Fruit fly (Drosophila melanogaster) whole organism, adult: ENCODE results near the gene Cp190.

Source experiments
- CG11617 ChIP-seq: fragments of 200-800 bp; sonication (Bioruptor generic); optimal IDR thresholded peaks from 2 replicates; lab custom pipeline; 2017; ENCODE audit warnings: mild to moderate bottlenecking, missing biosample characterization, missing genetic modification reagents, missing genetic modification characterization
- CG12768 ChIP-seq: fragments of 200-800 bp; sonication (Bioruptor generic); optimal IDR thresholded peaks from 2 replicates; lab custom pipeline; 2017; ENCODE audit warnings: missing biosample characterization, missing genetic modification characterization, mild to moderate bottlenecking, moderate library complexity, missing genetic modification reagents
- CG14711 ChIP-seq: fragments of 200-800 bp; sonication (Bioruptor generic); optimal IDR thresholded peaks from 2 replicates; lab custom pipeline; 2018; ENCODE audit warnings: missing biosample characterization, mild to moderate bottlenecking, missing genetic modification characterization, moderate library complexity
- CG1620 ChIP-seq: fragments of 200-800 bp; sonication (Bioruptor generic); optimal IDR thresholded peaks from 2 replicates; lab custom pipeline; 2016; ENCODE audit warnings: missing biosample characterization, missing genetic modification characterization
- CG33017 ChIP-seq: fragments of 200-800 bp; sonication (Bioruptor generic); optimal IDR thresholded peaks from 2 replicates; lab custom pipeline; 2018; ENCODE audit warnings: missing biosample characterization, mild to moderate bottlenecking, missing genetic modification characterization, moderate library complexity
- CG5204 ChIP-seq: fragments of 200-800 bp; sonication (Bioruptor generic); optimal IDR thresholded peaks from 2 replicates; lab custom pipeline; 2016; ENCODE audit warnings: missing biosample characterization, missing genetic modification characterization
- CG7045 ChIP-seq: fragments of 200-800 bp; sonication (Bioruptor generic); optimal IDR thresholded peaks from 2 replicates; lab custom pipeline; 2017; ENCODE audit warnings: missing biosample characterization, mild to moderate bottlenecking, missing genetic modification characterization
- CG7101 ChIP-seq: fragments of 200-800 bp; sonication (Bioruptor generic); optimal IDR thresholded peaks from 2 replicates; lab custom pipeline; 2018; ENCODE audit warnings: missing biosample characterization, mild to moderate bottlenecking, missing genetic modification characterization, moderate library complexity
- Clk ChIP-seq: fragments of 200-800 bp; sonication (Bioruptor generic); optimal IDR thresholded peaks from 2 replicates; lab custom pipeline; 2017; ENCODE audit warnings: missing biosample characterization, missing genetic modification characterization
- Crg-1 ChIP-seq: fragments of 200-800 bp; sonication (Bioruptor generic); optimal IDR thresholded peaks from 2 replicates; lab custom pipeline; 2016; ENCODE audit warnings: missing biosample characterization, missing genetic modification characterization
- Hr96 ChIP-seq: fragments of 200-800 bp; sonication (Bioruptor generic); optimal IDR thresholded peaks from 2 replicates; lab custom pipeline; 2016; ENCODE audit warnings: missing biosample characterization, missing genetic modification characterization
- Mnt ChIP-seq: fragments of 200-800 bp; sonication (Bioruptor generic); optimal IDR thresholded peaks from 2 replicates; lab custom pipeline; 2016; ENCODE audit warnings: missing biosample characterization, mild to moderate bottlenecking, missing genetic modification characterization
- bab1 ChIP-seq: fragments of 200-800 bp; sonication (Bioruptor generic); optimal IDR thresholded peaks from 3 replicates; lab custom pipeline; 2019; ENCODE audit warnings: missing biosample characterization, mild to moderate bottlenecking, missing genetic modification characterization, moderate library complexity
- cic ChIP-seq: fragments of 200-800 bp; sonication (Bioruptor generic); optimal IDR thresholded peaks from 2 replicates; lab custom pipeline; 2017; ENCODE audit warnings: missing biosample characterization, mild to moderate bottlenecking, missing genetic modification characterization, moderate library complexity
- cnc ChIP-seq, 2 experiments: fragments of >200 bp; optimal IDR thresholded peaks; 2 replicates each; lab custom pipeline; 2017
- kay ChIP-seq: fragments of 200-800 bp; sonication (Bioruptor generic); peaks from one replicate; lab custom pipeline; 2016; ENCODE audit warnings: missing biosample characterization, missing genetic modification characterization, borderline replicate concordance
- ovo ChIP-seq: fragments of 200-800 bp; sonication (Bioruptor generic); optimal IDR thresholded peaks from 2 replicates; lab custom pipeline; 2016; ENCODE audit warnings: missing biosample characterization, missing genetic modification characterization
- pad ChIP-seq: fragments of 200-800 bp; sonication (Bioruptor generic); optimal IDR thresholded peaks from 3 replicates; lab custom pipeline; 2017; ENCODE audit warnings: missing biosample characterization, missing genetic modification characterization, mild to moderate bottlenecking, moderate library complexity, missing genetic modification reagents
- tj ChIP-seq: fragments of 200-800 bp; sonication (Bioruptor generic); optimal IDR thresholded peaks from 3 replicates; lab custom pipeline; 2017; ENCODE audit warnings: missing biosample characterization, mild to moderate bottlenecking, missing genetic modification characterization, moderate library complexity
- toe ChIP-seq: fragments of 200-800 bp; sonication (Bioruptor generic); optimal IDR thresholded peaks from 2 replicates; lab custom pipeline; 2016; ENCODE audit warnings: missing biosample characterization, missing genetic modification characterization

The Cp190 gene

DNA sequence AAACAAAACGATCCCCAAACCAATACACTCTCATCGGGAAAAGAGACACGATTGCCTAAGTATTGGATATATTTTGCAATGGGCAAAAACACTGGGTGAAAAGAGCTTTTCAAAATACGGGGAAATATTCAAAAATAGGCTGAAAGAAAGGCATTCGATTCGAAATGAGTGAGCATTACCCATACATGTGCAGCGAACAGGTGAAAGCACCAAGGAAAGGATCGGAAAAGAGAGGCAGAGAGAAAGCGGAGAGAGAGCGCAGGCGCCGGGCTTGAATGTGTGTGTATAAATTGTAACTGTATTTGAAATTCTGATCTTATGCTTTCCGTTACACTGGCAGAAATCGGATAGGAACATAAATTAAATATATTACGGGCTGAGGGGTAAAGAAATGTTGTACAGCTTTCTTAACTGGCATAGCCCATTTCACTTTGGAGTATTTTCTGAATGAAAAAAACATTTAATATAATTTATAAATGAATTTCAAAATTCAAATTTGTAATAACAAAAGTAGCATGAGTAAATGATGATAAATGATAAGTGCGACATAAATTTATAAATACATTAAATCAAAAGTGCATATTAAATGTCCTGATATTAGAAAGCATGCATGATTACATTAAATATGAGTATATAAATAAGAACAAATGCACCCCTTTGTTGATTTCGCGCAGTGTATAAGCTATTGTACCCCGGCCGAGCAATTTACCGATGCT lies 5.7 kb upstream of the Cp190 start:
- TF ChIP-seq CG14711 (tag; lab: Kevin White, UChicago), result peak; percentile 16
- peak; percentile 21 for TF ChIP-seq pad
- TF ChIP-seq Hr96 (GFP tag; lab: Kevin White, UChicago), result no peak
- TF ChIP-seq CG12768 (GFP tag; lab: Kevin White, UChicago), result no peak
- peak; percentile 38 for TF ChIP-seq CG11617 (GFP tag; lab: Kevin White, UChicago)
- TF ChIP-seq kay (GFP tag; lab: Kevin White, UChicago), result no peak
- TF ChIP-seq Crg-1 (GFP tag; lab: Kevin White, UChicago), result no peak
- no peak for TF ChIP-seq Mnt (GFP tag; lab: Kevin White, UChicago)
- TF ChIP-seq bab1 (GFP tag; lab: Kevin White, UChicago), result peak; percentile 34
- peak; percentile 8 for TF ChIP-seq CG7101 (tag; lab: Kevin White, UChicago)
- no peak for TF ChIP-seq toe
- no peak for TF ChIP-seq Clk
- TF ChIP-seq cic (GFP tag; lab: Kevin White, UChicago), result no peak
- TF ChIP-seq CG1620 (GFP tag; lab: Kevin White, UChicago), result no peak
- TF ChIP-seq ovo (GFP tag; lab: Kevin White, UChicago), result no peak
- TF ChIP-seq cnc (optimal IDR thresholded peaks at IDR 0.05; lab: Kevin White, UChicago), result no peak
- no peak for TF ChIP-seq CG7045 (GFP tag; lab: Kevin White, UChicago)
- peak; percentile 9 for TF ChIP-seq tj (GFP tag; lab: Kevin White, UChicago)
- no peak for TF ChIP-seq CG5204
- no peak for TF ChIP-seq CG33017 (tag; lab: Kevin White, UChicago)

- TF ChIP-seq CG11617 (GFP tag; lab: Kevin White, UChicago) (peak; percentile 7), CG33017 (tag; lab: Kevin White, UChicago) (no peak), Mnt (GFP tag; lab: Kevin White, UChicago) (peak; percentile 69), CG14711 (tag; lab: Kevin White, UChicago) (peak; percentile 15), CG12768 (GFP tag; lab: Kevin White, UChicago) (no peak), bab1 (GFP tag; lab: Kevin White, UChicago) (no peak), tj (GFP tag; lab: Kevin White, UChicago) (peak; percentile 22), Crg-1 (GFP tag; lab: Kevin White, UChicago) (no peak)
These were observed 3.2 kb upstream of the Cp190 start, which contains the start of the genes MRG15 and Tm1 for dm6 chr3R:15277926-15278869. Gene MRG15 (minus strand): TSS chr3R:15278109. Gene Tm1 (plus strand): TSS chr3R:15278220.

DNA sequence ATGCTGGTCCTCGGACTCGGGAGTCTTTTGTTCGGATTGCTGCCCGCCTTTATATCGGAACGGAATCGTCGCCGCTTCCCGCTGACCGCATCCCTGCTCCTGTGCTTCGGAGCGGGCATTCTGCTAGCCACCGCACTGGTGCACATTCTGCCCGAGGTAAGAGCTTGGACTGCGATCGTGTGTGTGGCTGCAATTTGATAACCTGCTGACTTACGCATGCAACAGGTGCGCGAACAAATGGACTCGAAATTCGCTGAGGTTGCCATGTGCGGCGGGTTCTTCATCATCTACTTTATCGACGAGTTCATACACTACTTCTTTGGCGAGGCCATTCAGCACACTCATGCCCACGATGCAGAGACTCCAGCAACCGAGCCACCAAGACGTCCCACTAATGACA lies 6.2 kb downstream of the Cp190 start:
- TF ChIP-seq CG7045 (GFP tag; lab: Kevin White, UChicago), result no peak
- peak; percentile 90 for TF ChIP-seq tj (GFP tag; lab: Kevin White, UChicago)

DNA sequence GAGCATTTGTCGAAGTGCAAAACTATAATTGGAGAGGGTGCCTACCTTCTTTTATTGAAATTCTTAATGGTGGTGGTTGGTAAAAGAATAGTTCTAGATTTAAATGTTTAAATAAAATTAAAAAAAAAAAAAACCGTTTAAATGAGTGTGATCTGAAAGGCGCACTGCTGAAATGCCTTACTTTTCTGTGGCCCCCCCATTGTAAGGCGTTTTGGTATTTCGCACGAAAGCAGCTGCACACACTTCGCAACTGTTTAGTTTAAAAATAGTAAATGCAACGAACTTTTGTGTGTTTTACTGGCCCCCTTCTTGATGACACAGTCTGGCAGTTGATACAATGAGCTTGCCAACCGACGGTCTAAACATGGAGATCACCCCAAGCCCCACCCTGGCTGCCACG lies 6.6 kb downstream of the Cp190 start, which contains the start of the genes CG14864 and Zip88E:
Gene CG14864, minus strand, starts transcription at position 113 of the 400 bp plus-strand sequence.
Gene Zip88E, plus strand, starts transcription at position 237 of the 400 bp plus-strand sequence.
- TF ChIP-seq bab1 (GFP tag; lab: Kevin White, UChicago) (peak; percentile 16), ovo (GFP tag; lab: Kevin White, UChicago) (no peak)

dm6 chr3R:15265406-15266040 lies 9.5 kb downstream of the Cp190 start, which contains the start of gene ATPsynO:
Gene ATPsynO (plus strand): TSS chr3R:15265591.
- TF ChIP-seq toe (no peak), CG1620 (GFP tag; lab: Kevin White, UChicago) (peak; percentile 20), kay (GFP tag; lab: Kevin White, UChicago) (no peak), CG7101 (tag; lab: Kevin White, UChicago) (peak; percentile 46), ovo (GFP tag; lab: Kevin White, UChicago) (no peak), cic (GFP tag; lab: Kevin White, UChicago) (no peak), CG11617 (GFP tag; lab: Kevin White, UChicago) (peak; percentile 51), Mnt (GFP tag; lab: Kevin White, UChicago) (peak; percentile 60), Clk (no peak), CG14711 (tag; lab: Kevin White, UChicago) (peak; percentile 59), CG7045 (GFP tag; lab: Kevin White, UChicago) (no peak), pad (no peak), bab1 (GFP tag; lab: Kevin White, UChicago) (peak; percentile 74), CG12768 (GFP tag; lab: Kevin White, UChicago) (no peak), CG33017 (tag; lab: Kevin White, UChicago) (peak; percentile 43), tj (GFP tag; lab: Kevin White, UChicago) (no peak), cnc (optimal IDR thresholded peaks at IDR 0.05; lab: Kevin White, UChicago) (no peak), Hr96 (GFP tag; lab: Kevin White, UChicago) (no peak), Crg-1 (GFP tag; lab: Kevin White, UChicago) (peak; percentile 17), CG5204 (no peak)
